Worm (Caenorhabditis elegans): ENCODE data around the gene dld-1.

The dld-1 gene

DNA sequence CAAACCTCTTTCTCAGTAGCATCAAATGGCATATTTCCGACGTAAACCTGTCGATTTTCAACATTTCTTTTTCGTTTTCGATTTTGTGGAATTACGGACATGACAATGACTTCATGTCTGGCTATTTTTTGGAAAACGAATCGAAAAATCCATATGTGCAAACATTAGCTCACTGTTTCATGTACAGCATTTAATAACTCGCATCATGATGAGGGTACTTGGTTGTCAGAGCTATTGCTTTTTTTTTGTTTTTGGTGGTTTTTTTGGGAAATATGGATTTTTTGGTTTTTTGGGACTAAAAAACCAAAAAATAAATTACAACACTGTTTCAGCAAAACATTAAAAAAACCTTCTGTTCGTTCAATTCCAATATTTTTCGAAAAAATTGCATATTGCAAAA lies 48.1 kb downstream of the dld-1 start, which contains the start of gene Y57G11A.5:
Y57G11A.5 (minus strand) TSS at position 101 of the 400 bp plus-strand sequence.
- TF ChIP-seq nhr-23 (tag; optimal IDR thresholded peaks at IDR 0.05) (no peak), fos-1 (tag; optimal IDR thresholded peaks at IDR 0.05) (no peak), mml-1 (tag; optimal IDR thresholded peaks at IDR 0.05) (no peak), ceh-82 (tag; optimal IDR thresholded peaks at IDR 0.05) (no peak), sea-2 (GFP tag; optimal IDR thresholded peaks at IDR 0.05) (no peak), daf-12 (tag; optimal IDR thresholded peaks at IDR 0.05) (no peak), skn-1 (tag; optimal IDR thresholded peaks at IDR 0.05) (no peak), lin-15B (tag; optimal IDR thresholded peaks at IDR 0.05) (no peak), egl-27 (tag; optimal IDR thresholded peaks at IDR 0.05) (no peak), nhr-67 (tag; optimal IDR thresholded peaks at IDR 0.05) (no peak), elt-1 (tag; optimal IDR thresholded peaks at IDR 0.05) (no peak), ama-1 (optimal IDR thresholded peaks at IDR 0.05) (no peak), zag-1 (tag; optimal IDR thresholded peaks at IDR 0.05) (no peak), jun-1 (tag; optimal IDR thresholded peaks at IDR 0.05) (no peak)

DNA sequence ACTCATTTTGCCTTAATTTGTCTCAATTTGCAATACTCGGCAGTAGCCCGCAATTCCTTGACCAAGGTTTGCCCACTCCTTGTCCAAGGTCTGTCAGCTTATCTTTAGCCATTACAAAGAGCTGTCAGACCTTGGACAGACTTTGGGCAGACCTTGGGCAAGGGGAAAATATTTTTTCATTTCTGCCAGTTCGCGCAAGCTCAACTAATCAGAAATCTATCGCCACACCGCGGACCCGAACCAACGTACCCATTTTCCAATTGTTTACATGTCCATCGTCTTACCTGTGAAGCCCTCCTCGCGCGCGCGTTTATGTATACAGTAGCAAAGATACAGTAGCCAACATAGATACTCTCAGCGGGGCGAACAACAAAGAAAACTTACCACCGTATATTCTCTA lies 50.8 kb downstream of the dld-1 start:
- TF ChIP-seq sea-2 (GFP tag; optimal IDR thresholded peaks at IDR 0.05) (no peak), ztf-11 (tag; optimal IDR thresholded peaks at IDR 0.05) (no peak), ztf-4 (tag; optimal IDR thresholded peaks at IDR 0.05) (no peak), ama-1 (optimal IDR thresholded peaks at IDR 0.05) (no peak), lin-39 (tag; optimal IDR thresholded peaks at IDR 0.05) (no peak), egl-27 (tag; optimal IDR thresholded peaks at IDR 0.05) (no peak), lin-15B (tag; optimal IDR thresholded peaks at IDR 0.05) (no peak), lsy-12 (tag; optimal IDR thresholded peaks at IDR 0.05) (no peak), skn-1 (tag; optimal IDR thresholded peaks at IDR 0.05) (no peak), elt-1 (tag; optimal IDR thresholded peaks at IDR 0.05) (no peak), nhr-11 (tag; optimal IDR thresholded peaks at IDR 0.05) (no peak), aly-2 (tag; optimal IDR thresholded peaks at IDR 0.05) (no peak)

All from whole organism, L3 larva.